Worm (Caenorhabditis elegans): ENCODE results near the gene clik-1.

Gene clik-1

DNA sequence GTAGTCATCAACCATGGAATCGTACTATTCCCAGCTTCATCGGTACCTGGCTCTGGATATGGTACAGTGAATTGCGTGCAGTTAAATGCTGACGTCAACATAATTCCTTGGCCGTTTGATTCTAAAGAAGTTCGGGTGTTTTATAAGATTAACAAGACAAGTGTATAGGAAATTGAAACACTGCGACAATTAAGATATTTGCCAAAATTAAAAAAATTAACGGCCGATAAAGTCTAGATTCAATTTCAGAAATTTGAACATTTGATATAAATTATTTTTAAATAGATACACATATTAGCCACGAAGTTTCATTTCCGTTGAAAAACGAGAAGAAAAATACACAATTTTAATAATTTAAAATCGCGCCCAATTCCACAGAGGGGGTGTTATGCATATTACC lies 37.8 kb upstream of the clik-1 start, which contains the start of gene dmsr-12:
Gene dmsr-12, minus strand, starts transcription at position 101 of the 400 bp plus-strand sequence.
- TF ChIP-seq lin-40 (tag; optimal IDR thresholded peaks at IDR 0.05) (no peak), tbx-9 (tag; optimal IDR thresholded peaks at IDR 0.05; ENCODE audit: borderline replicate concordance) (no peak), F39B2.1 (GFP tag; IDR thresholded peaks at IDR 0.05) (no peak), B0019.2 (GFP tag; conservative IDR thresholded peaks at IDR 0.05) (no peak), nhr-27 (tag; optimal IDR thresholded peaks at IDR 0.05) (no peak), mel-28 (tag; optimal IDR thresholded peaks at IDR 0.05; ENCODE audit: borderline replicate concordance) (no peak), aptf-2 (GFP tag; conservative IDR thresholded peaks at IDR 0.05) (no peak), lsl-1 (GFP tag; optimal IDR thresholded peaks at IDR 0.05) (no peak), ccch-3 (GFP tag; optimal IDR thresholded peaks at IDR 0.05) (no peak), egl-44 (GFP tag; IDR thresholded peaks at IDR 0.05) (no peak)

DNA sequence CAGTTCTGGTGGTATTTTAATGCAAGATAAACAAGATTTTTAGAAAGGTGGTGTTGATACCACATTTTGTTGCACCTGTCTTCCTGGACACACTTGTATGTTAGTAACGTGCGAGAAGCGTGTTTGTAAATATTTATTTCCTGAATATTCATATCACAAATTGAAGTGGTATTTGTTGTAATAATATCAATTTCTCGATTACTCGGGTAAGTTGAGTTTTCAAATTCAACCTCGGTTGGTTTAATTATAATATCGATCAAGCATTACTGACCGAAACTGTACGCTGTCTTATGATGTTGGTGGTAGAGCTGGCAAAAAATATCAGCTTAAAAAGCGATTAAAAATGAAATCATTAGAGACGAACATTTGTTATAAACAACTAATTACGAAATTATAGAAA lies 35.5 kb upstream of the clik-1 start, which contains the start of gene dmsr-11:
Gene dmsr-11, minus strand, starts transcription at position 101 of the 400 bp plus-strand sequence.
- TF ChIP-seq lsy-27 (tag; optimal IDR thresholded peaks at IDR 0.05; ENCODE audit: borderline replicate concordance, insufficient read depth) (no peak), pbrm-1 (GFP tag; IDR thresholded peaks at IDR 0.05) (no peak), Y56A3A.18 (GFP tag; IDR thresholded peaks at IDR 0.05) (no peak), F23B12.7 (tag; optimal IDR thresholded peaks at IDR 0.05; ENCODE audit: insufficient read depth) (no peak), nfya-1 (tag; optimal IDR thresholded peaks at IDR 0.05; ENCODE audit: borderline replicate concordance, insufficient read depth) (no peak)

- TF ChIP-seq hlh-26 (GFP tag; conservative IDR thresholded peaks at IDR 0.05) (no peak), Y95B8A.8 (GFP tag; IDR thresholded peaks at IDR 0.05) (no peak), die-1 (tag; optimal IDR thresholded peaks at IDR 0.05) (no peak), attf-3 (GFP tag; conservative IDR thresholded peaks at IDR 0.05) (no peak), aptf-3 (GFP tag; IDR thresholded peaks at IDR 0.05) (no peak), lin-40 (tag; optimal IDR thresholded peaks at IDR 0.05) (no peak), hmg-1.2 (GFP tag; IDR thresholded peaks at IDR 0.05) (no peak), ztf-18 (tag; optimal IDR thresholded peaks at IDR 0.05) (no peak), nhr-120 (GFP tag; IDR thresholded peaks at IDR 0.05) (no peak), mcd-1 (GFP tag; IDR thresholded peaks at IDR 0.05) (no peak), T07F8.4 (tag; optimal IDR thresholded peaks at IDR 0.05) (no peak), dpl-1 (GFP tag; optimal IDR thresholded peaks at IDR 0.05) (no peak), tlf-1 (GFP tag; optimal IDR thresholded peaks at IDR 0.05) (no peak), F33H1.4 (GFP tag; IDR thresholded peaks at IDR 0.05) (no peak), Y79H2A.3 (GFP tag; conservative IDR thresholded peaks at IDR 0.05) (no peak), pbrm-1 (GFP tag; IDR thresholded peaks at IDR 0.05) (no peak), madf-8 (GFP tag; conservative IDR thresholded peaks at IDR 0.05) (no peak)
These were observed 33.3 kb upstream of the clik-1 start, which contains the start of gene dmsr-10 for ce11 chrV:6801850-6802249. Gene dmsr-10, minus strand, starts transcription at chrV:6801950.

- TF ChIP-seq K11D2.4 (GFP tag; IDR thresholded peaks at IDR 0.05) (no peak), lin-35 (GFP tag; optimal IDR thresholded peaks at IDR 0.05) (no peak), K12H6.12 (tag; optimal IDR thresholded peaks at IDR 0.05) (no peak), snpc-1.3 (tag; optimal IDR thresholded peaks at IDR 0.05; ENCODE audit: insufficient read depth) (no peak)
These were observed 31.0 kb upstream of the clik-1 start, which contains the start of gene dmsr-9 for ce11 chrV:6799564-6799963. Gene dmsr-9, minus strand, starts transcription at chrV:6799664.

Data from whole organism, young adult.